Worm (Caenorhabditis elegans) whole organism, L4 larva: ENCODE results near the gene R160.14.
A peak's percentile ranks its signal among the peaks of the same experiment; 100 is the strongest.
"Not testable (repeated sequence)": the region's sequence is repeated elsewhere in the genome, so short reads cannot be mapped to it uniquely, and the experiment has no call there.

Experiments used
- F49E8.2 ChIP-seq: sonication (generic microtip); optimal IDR thresholded peaks from 2 replicates; lab custom pipeline; 2016; ENCODE audit warnings: missing compliant biosample characterization, mild to moderate bottlenecking, missing genetic modification characterization, borderline replicate concordance
- T26A8.4 ChIP-seq: fragments of 200-800 bp; sonication (Bioruptor generic); IDR thresholded peaks from 2 replicates; pipeline ENCODE4 v1.3.6; 2022; ENCODE audit warnings: missing genetic modification characterization, missing compliant biosample characterization
- Y105C5A.15 ChIP-seq: fragments of 200-800 bp; sonication (Bioruptor generic); IDR thresholded peaks from 2 replicates; pipeline ENCODE4 v1.3.6; 2022; ENCODE audit warnings: missing genetic modification characterization, missing compliant biosample characterization
- Y48G9A.11 ChIP-seq: fragments of 200-800 bp; sonication (Bioruptor generic); IDR thresholded peaks from 2 replicates; pipeline ENCODE4 v1.3.6; 2022; ENCODE audit warnings: missing genetic modification reagents, missing genetic modification characterization, missing compliant biosample characterization
- ZK546.5 ChIP-seq, 2 experiments: sonication (generic microtip); optimal IDR thresholded peaks; 2 replicates each; lab custom pipeline; 2017; ENCODE audit warnings: missing biosample characterization in 2 of 2, missing genetic modification characterization in 2 of 2
- aha-1 ChIP-seq: fragments of 150-350 bp; peaks from one replicate; lab custom pipeline; 2014; ENCODE audit warnings: missing biosample characterization, missing genetic modification characterization
- attf-4 ChIP-seq: sonication (generic microtip); optimal IDR thresholded peaks from 3 replicates; lab custom pipeline; 2017; ENCODE audit warnings: missing biosample characterization, missing genetic modification characterization
- ceh-32 ChIP-seq: sonication (generic microtip); optimal IDR thresholded peaks from 2 replicates; lab custom pipeline; 2016; ENCODE audit warnings: mild to moderate bottlenecking, missing genetic modification characterization, missing compliant biosample characterization; ENCODE audit not compliant: poor library complexity
- ces-1 ChIP-seq: fragments of 150-350 bp; sonication (generic microtip); optimal IDR thresholded peaks from 4 replicates; lab custom pipeline; 2014; ENCODE audit warnings: missing biosample characterization, missing genetic modification reagents, missing genetic modification characterization
- daf-12 ChIP-seq: fragments of 150-350 bp; optimal IDR thresholded peaks from 2 replicates; lab custom pipeline; 2014; ENCODE audit warnings: missing biosample characterization, missing genetic modification reagents, missing genetic modification characterization
- daf-8 ChIP-seq: fragments of 200-800 bp; sonication (Bioruptor generic); IDR thresholded peaks from 2 replicates; pipeline ENCODE4 v1.3.6; 2022; ENCODE audit warnings: missing genetic modification characterization, missing compliant biosample characterization
- dve-1 ChIP-seq: sonication (generic microtip); optimal IDR thresholded peaks from 2 replicates; lab custom pipeline; 2017; ENCODE audit warnings: antibody characterized with exemption, mild to moderate bottlenecking, missing genetic modification characterization, missing compliant biosample characterization; ENCODE audit not compliant: insufficient read depth
- fkh-10 ChIP-seq: fragments of 150-350 bp; optimal IDR thresholded peaks from 2 replicates; lab custom pipeline; 2014; ENCODE audit warnings: missing biosample characterization, missing genetic modification reagents, missing genetic modification characterization
- fos-1 ChIP-seq: fragments of 150-350 bp; optimal IDR thresholded peaks from 2 replicates; lab custom pipeline; 2014; ENCODE audit warnings: missing biosample characterization, missing genetic modification characterization
- hif-1 ChIP-seq, 2 experiments: sonication (generic microtip); optimal IDR thresholded peaks; 2 replicates each; lab custom pipeline; 2016 to 2017; ENCODE audit warnings: missing compliant biosample characterization in 2 of 2, missing genetic modification characterization in 2 of 2, missing genetic modification reagents in 2 of 2, missing genotype in 2 of 2, mild to moderate bottlenecking in 1 of 2
- hlh-30 ChIP-seq: sonication (generic microtip); optimal IDR thresholded peaks from 2 replicates; lab custom pipeline; 2017; ENCODE audit warnings: antibody characterized with exemption, mild to moderate bottlenecking, missing genetic modification characterization, missing compliant biosample characterization; ENCODE audit not compliant: insufficient read depth
- lin-1 ChIP-seq: fragments of 200-800 bp; sonication (Bioruptor generic); IDR thresholded peaks from 2 replicates; pipeline ENCODE4 v1.3.6; 2022; ENCODE audit warnings: missing genetic modification reagents, missing genetic modification characterization, missing compliant biosample characterization
- lin-13 ChIP-seq: fragments of 150-350 bp; optimal IDR thresholded peaks from 2 replicates; lab custom pipeline; 2014; ENCODE audit warnings: missing biosample characterization, missing genetic modification reagents, missing genetic modification characterization
- mes-2 ChIP-seq: sonication (generic microtip); optimal IDR thresholded peaks from 2 replicates; lab custom pipeline; 2016; ENCODE audit warnings: missing genotype, mild to moderate bottlenecking, missing genetic modification characterization, missing compliant biosample characterization; ENCODE audit not compliant: poor library complexity, severe bottlenecking
- nhr-111 ChIP-seq: fragments of 200-800 bp; sonication (Bioruptor generic); optimal IDR thresholded peaks from 2 replicates; lab custom pipeline; 2018; ENCODE audit warnings: mild to moderate bottlenecking, missing genetic modification characterization, missing compliant biosample characterization
- nhr-77 ChIP-seq: fragments of 150-350 bp; optimal IDR thresholded peaks from 2 replicates; lab custom pipeline; 2014; ENCODE audit warnings: missing biosample characterization, missing genetic modification characterization
- saeg-2 ChIP-seq: fragments of 200-800 bp; sonication (Bioruptor generic); IDR thresholded peaks from 2 replicates; pipeline ENCODE4 v1.3.6; 2022; ENCODE audit warnings: missing genetic modification reagents, missing genetic modification characterization, missing compliant biosample characterization
- set-16 ChIP-seq: fragments of 200-800 bp; sonication (Bioruptor generic); IDR thresholded peaks from 2 replicates; pipeline ENCODE4 v1.3.6; 2022; ENCODE audit warnings: missing genetic modification reagents, missing genetic modification characterization, missing compliant biosample characterization
- unc-39 ChIP-seq: sonication (generic microtip); optimal IDR thresholded peaks from 2 replicates; lab custom pipeline; 2017; ENCODE audit warnings: missing biosample characterization, missing genetic modification characterization
- unc-62 ChIP-seq, 3 experiments: fragments of 150-350 bp in 1 of 3; sonication (generic microtip); optimal IDR thresholded peaks in 2 of 3; peaks in 1 of 3; 1 replicate in 1 of 3; 2 replicates in 2 of 3; lab custom pipeline; 2014 to 2017; ENCODE audit warnings: missing biosample characterization in 3 of 3, missing genetic modification characterization in 3 of 3, missing genetic modification reagents in 3 of 3, missing genotype in 1 of 3
- zag-1 ChIP-seq: fragments of 150-350 bp; optimal IDR thresholded peaks from 2 replicates; lab custom pipeline; 2014; ENCODE audit warnings: missing biosample characterization, missing genetic modification characterization
- zfp-2 ChIP-seq: sonication (generic microtip); optimal IDR thresholded peaks from 2 replicates; lab custom pipeline; 2016; ENCODE audit warnings: mild to moderate bottlenecking, missing genetic modification characterization, missing compliant biosample characterization
- zip-2 ChIP-seq: fragments of 150-350 bp; optimal IDR thresholded peaks from 2 replicates; lab custom pipeline; 2014; ENCODE audit warnings: missing biosample characterization, missing genetic modification characterization

The R160.14 gene

DNA sequence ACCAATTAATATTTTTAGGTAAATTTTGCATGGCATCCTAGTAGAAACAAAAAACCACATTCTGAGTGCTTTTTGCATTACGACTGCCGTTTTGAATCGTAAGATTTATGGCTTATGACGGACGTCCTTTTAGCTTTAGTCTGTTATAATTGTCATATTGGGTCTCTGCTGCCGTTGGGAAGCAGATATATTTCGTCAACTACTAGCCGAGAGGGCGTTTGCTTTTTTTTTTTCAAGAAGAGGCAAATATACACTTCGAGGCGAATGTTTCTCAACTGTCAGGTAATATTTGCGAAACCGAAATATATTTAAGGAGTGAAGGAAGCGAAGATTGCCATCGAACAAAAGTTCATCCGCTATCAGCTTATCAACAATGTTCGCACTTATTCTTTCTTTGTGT is 28.0 kb downstream of the R160.14 start, which contains the start of gene F14H12.3:
F14H12.3 (plus strand) TSS at position 301 of the 400 bp plus-strand sequence.
- TF ChIP-seq ces-1 (GFP tag; lab: Kevin White, UChicago) (no peak), zfp-2 (no peak), Y105C5A.15 (no peak)

DNA sequence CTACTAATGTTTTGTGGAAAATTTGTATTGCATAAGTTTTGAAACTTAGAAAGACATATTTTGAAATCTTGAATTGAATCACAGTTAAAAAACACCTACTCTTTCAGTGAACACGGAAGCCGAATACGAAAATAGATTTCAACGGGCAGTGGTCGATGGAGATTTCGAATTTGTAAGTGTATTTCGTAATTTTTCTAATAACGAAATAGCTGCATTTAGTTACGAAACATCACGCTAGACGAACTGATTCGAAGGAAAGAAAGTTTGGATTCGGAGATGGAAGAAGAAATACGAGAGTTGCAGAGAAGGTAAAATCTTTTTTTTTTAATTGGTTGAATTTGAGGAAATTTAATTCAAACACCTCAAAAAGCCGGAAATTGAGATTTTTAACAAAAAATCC is 29.2 kb downstream of the R160.14 start:
- TF ChIP-seq lin-13 (no peak), fos-1 (tag; lab: Kevin White, UChicago) (no peak), mes-2 (tag; lab: Kevin White, UChicago) (no peak), nhr-111 (no peak), F49E8.2 (tag; lab: Kevin White, UChicago) (no peak), set-16 (GFP tag; lab: Robert Waterston, UW) (no peak), Y48G9A.11 (no peak), dve-1 (no peak)

DNA sequence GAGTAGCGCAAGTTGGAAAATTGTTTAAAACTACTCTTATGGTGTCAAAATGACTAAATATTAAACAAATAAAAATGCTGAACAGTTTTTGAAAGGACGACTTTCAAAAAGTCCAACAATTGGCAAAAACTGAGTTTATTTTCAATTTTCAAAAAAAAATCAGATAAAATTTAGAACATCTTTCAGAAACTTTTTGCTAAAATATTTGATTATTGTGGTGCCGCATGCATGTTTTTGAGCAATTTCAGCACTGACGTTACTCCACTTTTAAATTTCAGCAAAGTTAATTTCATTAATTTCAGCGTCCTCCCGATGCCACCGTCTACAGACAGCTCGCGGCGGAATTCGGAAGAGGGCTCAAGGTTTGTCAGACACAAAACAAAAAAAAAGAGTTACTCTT is 32.6 kb downstream of the R160.14 start, which contains the start of gene cst-1:
cst-1 (plus strand) TSS at position 301 of the 400 bp plus-strand sequence.
- not testable (repeated sequence) for TF ChIP-seq unc-39 (tag; lab: Kevin White, UChicago); hif-1 (tag; optimal IDR thresholded peaks at IDR 0.05; lab: Kevin White, UChicago); saeg-2 (GFP tag; lab: Robert Waterston, UW)

DNA sequence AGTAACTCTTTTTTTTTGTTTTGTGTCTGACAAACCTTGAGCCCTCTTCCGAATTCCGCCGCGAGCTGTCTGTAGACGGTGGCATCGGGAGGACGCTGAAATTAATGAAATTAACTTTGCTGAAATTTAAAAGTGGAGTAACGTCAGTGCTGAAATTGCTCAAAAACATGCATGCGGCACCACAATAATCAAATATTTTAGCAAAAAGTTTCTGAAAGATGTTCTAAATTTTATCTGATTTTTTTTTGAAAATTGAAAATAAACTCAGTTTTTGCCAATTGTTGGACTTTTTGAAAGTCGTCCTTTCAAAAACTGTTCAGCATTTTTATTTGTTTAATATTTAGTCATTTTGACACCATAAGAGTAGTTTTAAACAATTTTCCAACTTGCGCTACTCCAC is 35.9 kb downstream of the R160.14 start, which contains the start of gene cst-2:
cst-2 (minus strand) TSS at position 101 of the 400 bp plus-strand sequence.
- not testable (repeated sequence) for TF ChIP-seq daf-12 (tag; lab: Kevin White, UChicago); ces-1 (GFP tag; lab: Kevin White, UChicago); nhr-77 (tag; lab: Kevin White, UChicago)

DNA sequence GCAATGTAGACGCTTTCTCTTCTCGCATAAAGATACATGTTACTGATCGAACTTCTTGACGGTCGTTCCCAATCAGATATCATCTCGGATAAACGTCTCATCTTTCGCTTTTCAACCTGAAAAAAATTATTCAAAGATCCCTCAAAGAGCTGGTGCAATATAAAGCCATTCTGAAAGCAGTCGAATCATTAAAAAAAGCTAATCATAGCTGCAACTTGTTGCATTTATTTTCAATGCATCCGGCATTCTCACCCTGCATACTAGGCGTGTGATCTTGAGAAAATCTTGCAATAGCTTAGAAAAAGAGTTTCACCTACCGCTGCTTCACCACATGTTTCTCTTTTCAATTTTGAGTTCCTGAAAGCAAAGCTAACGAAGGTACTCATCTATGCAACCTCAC is 39.6 kb downstream of the R160.14 start, which contains the start of gene C24A8.6:
C24A8.6 (minus strand) TSS at position 101 of the 400 bp plus-strand sequence.
- not testable (repeated sequence) for TF ChIP-seq ZK546.5 (tag; optimal IDR thresholded peaks at IDR 0.05; lab: Kevin White, UChicago); dve-1; T26A8.4 (GFP tag; lab: Robert Waterston, UW)

DNA sequence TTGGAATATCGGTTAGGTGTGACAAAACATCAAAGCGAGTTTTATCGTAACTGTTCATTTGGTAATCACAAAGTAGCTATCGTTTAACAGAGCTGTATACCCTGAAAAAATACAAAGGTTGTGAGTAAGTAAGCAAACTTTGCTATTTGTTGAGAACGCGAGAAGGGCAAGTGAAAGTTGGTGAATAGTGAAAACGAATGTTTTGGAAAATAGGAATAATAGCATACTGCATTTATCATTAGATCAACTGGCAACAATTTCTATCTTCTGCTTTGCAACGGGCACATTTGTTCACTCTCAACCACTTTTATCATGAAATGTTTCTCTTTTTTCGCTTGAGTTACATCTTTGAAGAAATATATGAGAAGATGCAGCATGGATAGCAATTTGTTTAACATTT is 43.1 kb downstream of the R160.14 start, which contains the start of gene C24A8.5:
C24A8.5 (minus strand) TSS at position 101 of the 400 bp plus-strand sequence.
- TF ChIP-seq attf-4 (no peak), nhr-111 (no peak), lin-13 (no peak), ceh-32 (tag; lab: Kevin White, UChicago) (no peak), hlh-30 (no peak), ZK546.5 (tag; optimal IDR thresholded peaks at IDR 0.05; lab: Kevin White, UChicago) (no peak), lin-1 (GFP tag; lab: Robert Waterston, UW) (no peak), zag-1 (tag; lab: Kevin White, UChicago) (no peak), zip-2 (tag; lab: Kevin White, UChicago) (no peak)
- TF ChIP-seq, all 104 proteins: peak for 0

DNA sequence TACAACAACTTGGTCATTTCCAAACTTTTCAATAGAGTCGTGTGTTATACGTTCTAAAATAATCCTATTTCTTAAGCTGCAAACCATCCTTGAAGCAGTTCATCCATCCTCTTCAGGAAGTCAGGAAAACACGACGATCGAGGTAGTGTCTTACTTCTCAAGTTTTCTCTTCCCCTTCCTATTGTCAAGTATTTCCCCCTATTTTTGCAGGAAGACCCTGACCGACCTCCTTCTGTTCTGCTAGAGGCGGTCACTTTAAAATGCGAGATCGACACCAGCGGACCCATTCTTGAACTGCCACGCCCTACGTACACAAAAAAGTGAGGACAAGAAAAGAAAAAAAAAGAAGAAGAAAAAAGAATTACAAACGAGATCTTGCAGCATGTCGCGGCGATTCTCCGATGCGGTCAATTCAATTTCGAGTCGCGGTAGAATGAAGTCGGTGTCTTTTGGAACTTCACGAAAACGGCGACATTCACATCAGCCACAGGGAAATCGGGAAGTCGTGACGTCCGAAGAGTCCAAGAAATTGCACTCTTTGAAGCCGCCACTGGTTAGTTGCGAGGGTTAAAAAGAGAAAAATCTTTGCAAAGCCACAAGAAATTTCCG is 48.9 kb downstream of the R160.14 start:
- no peak for TF ChIP-seq daf-8 (GFP tag; lab: Robert Waterston, UW)
- no peak for TF ChIP-seq nhr-111
- TF ChIP-seq aha-1 (tag; lab: Kevin White, UChicago), result peak; percentile 17
- TF ChIP-seq unc-62 (GFP tag; optimal IDR thresholded peaks at IDR 0.05 in 1 of 2; lab: Kevin White, UChicago), result peak in 1 of 2 experiments; percentile 78
- no peak for TF ChIP-seq unc-62 (tag; optimal IDR thresholded peaks at IDR 0.05; lab: Kevin White, UChicago)
- peak; percentile 51 for TF ChIP-seq fkh-10
